Worm (Caenorhabditis elegans) whole organism, L4 larva: ENCODE measurements around the gene brp-1.

Source experiments
- ceh-62 ChIP-seq: sonication (generic microtip); optimal IDR thresholded peaks from 2 replicates; lab custom pipeline; 2017; ENCODE audit warnings: missing biosample characterization, missing genetic modification characterization
- daf-12 ChIP-seq: fragments of 150-350 bp; optimal IDR thresholded peaks from 2 replicates; lab custom pipeline; 2014; ENCODE audit warnings: missing biosample characterization, missing genetic modification reagents, missing genetic modification characterization
- daf-19 ChIP-seq: fragments of 200-800 bp; sonication (Bioruptor generic); conservative IDR thresholded peaks from 2 replicates; pipeline ENCODE4 v1.3.6; 2022; ENCODE audit warnings: missing genetic modification characterization, missing compliant biosample characterization
- lin-39 ChIP-seq: fragments of 150-350 bp; optimal IDR thresholded peaks from 2 replicates; lab custom pipeline; 2014; ENCODE audit warnings: missing biosample characterization, missing genetic modification reagents, missing genetic modification characterization
- nhr-237 ChIP-seq: sonication (generic microtip); optimal IDR thresholded peaks from 2 replicates; lab custom pipeline; 2017; ENCODE audit warnings: missing biosample characterization, missing genetic modification characterization
- nhr-28 ChIP-seq: fragments of 150-350 bp; optimal IDR thresholded peaks from 2 replicates; lab custom pipeline; 2014; ENCODE audit warnings: missing biosample characterization, missing genetic modification characterization
- unc-39 ChIP-seq: sonication (generic microtip); optimal IDR thresholded peaks from 2 replicates; lab custom pipeline; 2017; ENCODE audit warnings: missing biosample characterization, missing genetic modification characterization

DNA sequence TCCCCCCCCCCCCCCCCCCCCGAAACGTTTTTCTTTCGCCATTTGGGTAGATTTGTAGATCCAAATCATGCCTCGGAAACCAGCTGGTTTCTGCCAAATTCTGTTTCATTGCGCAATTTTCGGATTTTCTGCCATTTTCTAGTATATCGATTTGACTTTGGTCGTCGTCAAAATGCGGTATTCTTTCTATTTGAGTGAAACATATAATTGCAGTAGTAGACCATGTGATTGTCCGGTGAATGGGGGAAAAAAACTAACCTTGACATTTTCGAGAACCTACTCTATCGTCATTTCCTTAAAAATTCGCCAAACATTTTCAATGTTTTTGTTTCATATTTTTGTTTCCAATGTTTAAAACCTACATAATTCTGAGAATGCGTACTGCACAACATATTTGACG lies 4.7 kb upstream of the brp-1 start:
- no peak for TF ChIP-seq ceh-62
- TF ChIP-seq nhr-28 (tag; lab: Kevin White, UChicago) = no peak
- TF ChIP-seq lin-39 (tag; lab: Kevin White, UChicago) = no peak
- no peak for TF ChIP-seq nhr-237
- TF ChIP-seq daf-12 (tag; lab: Kevin White, UChicago) = no peak
- TF ChIP-seq unc-39 (tag; lab: Kevin White, UChicago) = no peak
- no peak for TF ChIP-seq daf-19 (GFP tag; lab: Robert Waterston, UW)
